Fruit fly (Drosophila melanogaster) whole organism, adult: ENCODE results near the gene Jon74E.

Experiments
- CG14711 ChIP-seq: fragments of 200-800 bp; sonication (Bioruptor generic); optimal IDR thresholded peaks from 2 replicates; lab custom pipeline; 2018; ENCODE audit warnings: missing biosample characterization, mild to moderate bottlenecking, missing genetic modification characterization, moderate library complexity
- CG33017 ChIP-seq: fragments of 200-800 bp; sonication (Bioruptor generic); optimal IDR thresholded peaks from 2 replicates; lab custom pipeline; 2018; ENCODE audit warnings: missing biosample characterization, mild to moderate bottlenecking, missing genetic modification characterization, moderate library complexity
- Mnt ChIP-seq: fragments of 200-800 bp; sonication (Bioruptor generic); optimal IDR thresholded peaks from 2 replicates; lab custom pipeline; 2016; ENCODE audit warnings: missing biosample characterization, mild to moderate bottlenecking, missing genetic modification characterization
- kay ChIP-seq: fragments of 200-800 bp; sonication (Bioruptor generic); peaks from one replicate; lab custom pipeline; 2016; ENCODE audit warnings: missing biosample characterization, missing genetic modification characterization, borderline replicate concordance
- ovo ChIP-seq: fragments of 200-800 bp; sonication (Bioruptor generic); optimal IDR thresholded peaks from 2 replicates; lab custom pipeline; 2016; ENCODE audit warnings: missing biosample characterization, missing genetic modification characterization

- TF ChIP-seq ovo (GFP tag; lab: Kevin White, UChicago) (peak; percentile 77), CG33017 (tag; lab: Kevin White, UChicago) (peak; percentile 28), Mnt (peak; percentile 64), CG14711 (tag; lab: Kevin White, UChicago) (peak; percentile 57), kay (GFP tag; lab: Kevin White, UChicago) (no peak)
Measured at dm6 chr3L:17513893-17514616, 34.9 kb downstream of the Jon74E start, which contains the start of the genes U4-U6-60K and CG7564.
